Worm (Caenorhabditis elegans): ENCODE data around the gene Y32F6A.5.

The Y32F6A.5 gene

ce11 chrV:10472901-10473774, 19.7 kb upstream of the Y32F6A.5 start:
- peak; percentile 95 for TF ChIP-seq aha-1 (tag)
- peak in 1 of 2 experiments; percentile 31 for TF ChIP-seq unc-62 (GFP tag; optimal IDR thresholded peaks at IDR 0.05 in 1 of 2)
- TF ChIP-seq unc-62 (tag; optimal IDR thresholded peaks at IDR 0.05) = no peak
- peak; percentile 49 to 81 for TF ChIP-seq hif-1 (tag; optimal IDR thresholded peaks at IDR 0.05)
- TF ChIP-seq pqm-1 (tag; optimal IDR thresholded peaks at IDR 0.05) = no peak
- TF ChIP-seq zip-2 (tag; optimal IDR thresholded peaks at IDR 0.05) = no peak
- no peak for TF ChIP-seq vab-7 (GFP tag; IDR thresholded peaks at IDR 0.05)
- TF ChIP-seq lin-39 (tag; optimal IDR thresholded peaks at IDR 0.05) = no peak
- TF ChIP-seq fkh-10 (GFP tag; optimal IDR thresholded peaks at IDR 0.05) = no peak
- no peak for TF ChIP-seq nhr-77 (tag; optimal IDR thresholded peaks at IDR 0.05)
- TF ChIP-seq nhr-28 (tag; optimal IDR thresholded peaks at IDR 0.05) = peak; percentile 0
- no peak for TF ChIP-seq ceh-28 (tag; optimal IDR thresholded peaks at IDR 0.05)

ce11 chrV:10471007-10471406, 17.6 kb upstream of the Y32F6A.5 start:
- TF ChIP-seq hif-1 (tag; optimal IDR thresholded peaks at IDR 0.05) (peak in 1 of 2 experiments; percentile 23), zfp-3 (GFP tag; conservative IDR thresholded peaks at IDR 0.05) (0 out of 2 replicates have a peak, but pooled peaks have one; percentile 25), jun-1 (tag; optimal IDR thresholded peaks at IDR 0.05) (no peak), dmd-8 (GFP tag; IDR thresholded peaks at IDR 0.05) (no peak), Y75B8A.6 (GFP tag; IDR thresholded peaks at IDR 0.05) (0 out of 2 replicates have a peak, but pooled peaks have one; percentile 6), aha-1 (tag) (peak; percentile 97), madf-5 (GFP tag; IDR thresholded peaks at IDR 0.05) (no peak), F26F4.8 (GFP tag; conservative IDR thresholded peaks at IDR 0.05) (0 out of 2 replicates have a peak, but pooled peaks have one; percentile 31), ama-1 (optimal IDR thresholded peaks at IDR 0.05) (peak; percentile 46)

ce11 chrV:10469845-10470244, 16.4 kb upstream of the Y32F6A.5 start:
- TF ChIP-seq aha-1 (tag) (peak; percentile 92), ceh-44 (GFP tag; IDR thresholded peaks at IDR 0.05) (no peak), ceh-32 (tag; optimal IDR thresholded peaks at IDR 0.05; ENCODE audit: poor library complexity) (no peak), egl-27 (tag; optimal IDR thresholded peaks at IDR 0.05) (no peak), sdz-12 (GFP tag; optimal IDR thresholded peaks at IDR 0.05) (no peak), daf-19 (GFP tag; conservative IDR thresholded peaks at IDR 0.05) (no peak), nhr-76 (tag; optimal IDR thresholded peaks at IDR 0.05) (no peak)

- TF ChIP-seq daf-12 (tag; optimal IDR thresholded peaks at IDR 0.05) (no peak), daf-16 (GFP tag; optimal IDR thresholded peaks at IDR 0.05) (peak in 1 of 2 experiments; percentile 55), daf-16 (tag; optimal IDR thresholded peaks at IDR 0.05) (no peak), unc-62 (GFP tag; optimal IDR thresholded peaks at IDR 0.05 in 1 of 2) (peak in 1 of 2 experiments; percentile 95), unc-62 (tag; optimal IDR thresholded peaks at IDR 0.05) (no peak)
These were observed 15.3 kb upstream of the Y32F6A.5 start for ce11 chrV:10468709-10469108.

DNA sequence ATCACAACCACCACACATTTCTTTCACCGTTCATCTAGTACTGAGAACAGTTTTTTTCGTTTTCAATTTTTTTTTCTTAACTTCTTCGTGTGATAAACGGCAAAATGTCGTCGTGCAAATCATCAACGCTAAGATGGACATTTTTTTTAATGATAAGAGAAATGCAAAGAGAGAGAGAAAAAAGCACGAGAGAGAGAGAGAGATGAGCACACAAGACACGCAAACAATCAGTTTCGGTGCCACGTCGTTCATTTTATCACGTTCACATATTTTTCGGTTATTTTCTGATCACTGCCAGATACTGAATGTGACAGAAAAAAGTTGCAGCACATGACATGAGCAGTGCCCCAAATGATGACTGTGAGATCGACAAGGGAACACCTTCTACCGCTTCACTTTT, 14.8 kb upstream of the Y32F6A.5 start, which contains the start of gene egl-9:
TSS of gene egl-9 (plus strand) at position 328 of the 400 bp plus-strand sequence.
- peak; percentile 78 to 98 for TF ChIP-seq hif-1 (tag; optimal IDR thresholded peaks at IDR 0.05)
- TF ChIP-seq fos-1 (tag; optimal IDR thresholded peaks at IDR 0.05) = no peak
- peak; percentile 31; the same call in 1 of the 2 replicates for TF ChIP-seq tra-1 (GFP tag; IDR thresholded peaks at IDR 0.05)
- TF ChIP-seq hlh-11 (tag; optimal IDR thresholded peaks at IDR 0.05) = peak; percentile 83
- TF ChIP-seq ztf-7 (tag; optimal IDR thresholded peaks at IDR 0.05) = no peak
- no peak for TF ChIP-seq php-3 (GFP tag; IDR thresholded peaks at IDR 0.05)
- peak; percentile 59 for TF ChIP-seq ama-1 (optimal IDR thresholded peaks at IDR 0.05)
- TF ChIP-seq mdt-29 (GFP tag; IDR thresholded peaks at IDR 0.05) = peak; percentile 33; the same call in 1 of the 2 replicates
- no peak for TF ChIP-seq daf-16 (GFP tag; optimal IDR thresholded peaks at IDR 0.05)
- peak; percentile 65 for TF ChIP-seq daf-16 (tag; optimal IDR thresholded peaks at IDR 0.05)
- peak; percentile 99 for TF ChIP-seq aha-1 (tag)
- TF ChIP-seq dmd-6 (GFP tag; IDR thresholded peaks at IDR 0.05) = peak; percentile 91
- peak; percentile 64 for TF ChIP-seq nhr-28 (tag; optimal IDR thresholded peaks at IDR 0.05)
- TF ChIP-seq ceh-20 (GFP tag; IDR thresholded peaks at IDR 0.05) = 0 out of 2 replicates have a peak, but pooled peaks have one; percentile 48
- peak; percentile 3 for TF ChIP-seq lin-13 (GFP tag; optimal IDR thresholded peaks at IDR 0.05)
- no peak for TF ChIP-seq cey-2 (tag; optimal IDR thresholded peaks at IDR 0.05; ENCODE audit: borderline replicate concordance, insufficient read depth)
- TF ChIP-seq lsy-2 (tag; optimal IDR thresholded peaks at IDR 0.05) = peak in 1 of 2 experiments; percentile 57
- peak in 1 of 2 experiments; percentile 62 for TF ChIP-seq mdl-1 (tag; optimal IDR thresholded peaks at IDR 0.05)
- TF ChIP-seq mes-2 (tag; optimal IDR thresholded peaks at IDR 0.05; ENCODE audit: poor library complexity, severe bottlenecking) = peak; percentile 55
- peak; percentile 82 for TF ChIP-seq dve-1 (tag; optimal IDR thresholded peaks at IDR 0.05; ENCODE audit: insufficient read depth)
